Fruit fly (Drosophila melanogaster): ENCODE measurements around the gene sima.

dm6 chr3R:30012602-30013489, 45.3 kb upstream of the sima start:
- TF ChIP-seq psq (GFP tag; optimal IDR thresholded peaks at IDR 0.05) (no peak), lola (GFP tag; optimal IDR thresholded peaks at IDR 0.05) (no peak), Abd-B (GFP tag; optimal IDR thresholded peaks at IDR 0.05) (no peak), h (GFP tag; optimal IDR thresholded peaks at IDR 0.05) (peak; percentile 68), usp (GFP tag; optimal IDR thresholded peaks at IDR 0.05) (no peak), Jra (GFP tag; optimal IDR thresholded peaks at IDR 0.05) (no peak), dmrt93B (GFP tag; optimal IDR thresholded peaks at IDR 0.05) (no peak), Mio (GFP tag; optimal IDR thresholded peaks at IDR 0.05) (no peak), Sp1 (GFP tag; optimal IDR thresholded peaks at IDR 0.05) (no peak), pan (optimal IDR thresholded peaks at IDR 0.05) (no peak), br (GFP tag; optimal IDR thresholded peaks at IDR 0.05) (peak; percentile 25), Dif (GFP tag; optimal IDR thresholded peaks at IDR 0.05; ENCODE audit: partially characterized antibody) (no peak)
